Worm (Caenorhabditis elegans): ENCODE results near the gene C04B4.1.

C04B4.1 gene

ce11 chrX:12328676-12329075 lies 48.1 kb downstream of the C04B4.1 start, which contains the start of gene srd-45:
Gene srd-45, plus strand, starts transcription at chrX:12328976.
- TF ChIP-seq peb-1 (tag; optimal IDR thresholded peaks at IDR 0.05) (no peak), sma-9 (GFP tag; optimal IDR thresholded peaks at IDR 0.05) (no peak), sma-9 (tag; optimal IDR thresholded peaks at IDR 0.05) (no peak), ztf-11 (tag; optimal IDR thresholded peaks at IDR 0.05) (no peak), ceh-16 (tag; optimal IDR thresholded peaks at IDR 0.05) (no peak), mab-5 (tag; optimal IDR thresholded peaks at IDR 0.05) (no peak), nhr-21 (tag; optimal IDR thresholded peaks at IDR 0.05) (no peak), zag-1 (tag; optimal IDR thresholded peaks at IDR 0.05) (no peak), skn-1 (tag; optimal IDR thresholded peaks at IDR 0.05) (no peak)

DNA sequence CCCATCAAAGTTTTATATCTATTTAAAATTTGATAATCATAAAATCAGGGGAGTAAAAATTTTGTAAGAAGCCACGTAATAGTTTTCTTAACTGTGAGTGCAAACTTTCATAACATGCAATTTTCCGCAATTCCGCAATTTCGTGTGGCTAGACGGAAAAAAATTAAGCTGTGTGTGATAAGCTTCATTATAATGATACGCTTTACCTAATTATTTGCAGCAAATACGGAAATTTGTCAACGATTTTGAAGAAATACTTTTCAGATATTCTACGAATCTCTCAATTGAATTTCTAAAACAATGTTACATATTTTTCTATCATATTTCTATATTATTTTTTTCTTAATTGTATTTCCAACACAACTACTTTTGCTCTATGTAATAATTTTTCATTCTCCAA lies 51.2 kb downstream of the C04B4.1 start, which contains the start of gene srd-46:
srd-46 (plus strand) TSS at position 301 of the 400 bp plus-strand sequence.
- TF ChIP-seq nhr-237 (tag; optimal IDR thresholded peaks at IDR 0.05): no peak
- TF ChIP-seq crh-2 (tag; optimal IDR thresholded peaks at IDR 0.05): no peak
- no peak for TF ChIP-seq ceh-16 (tag; optimal IDR thresholded peaks at IDR 0.05)
- no peak for TF ChIP-seq nhr-12 (tag; optimal IDR thresholded peaks at IDR 0.05)
- no peak for TF ChIP-seq fos-1 (tag; optimal IDR thresholded peaks at IDR 0.05)
- TF ChIP-seq unc-62 (GFP tag; optimal IDR thresholded peaks at IDR 0.05): no peak
- no peak for TF ChIP-seq mbf-1 (tag; optimal IDR thresholded peaks at IDR 0.05)
- no peak for TF ChIP-seq skn-1 (tag; optimal IDR thresholded peaks at IDR 0.05)
- TF ChIP-seq elt-1 (tag; optimal IDR thresholded peaks at IDR 0.05): no peak
- no peak for TF ChIP-seq mab-5 (tag; optimal IDR thresholded peaks at IDR 0.05)
- TF ChIP-seq lin-39 (tag; optimal IDR thresholded peaks at IDR 0.05): no peak
- TF ChIP-seq F13H6.1 (tag; optimal IDR thresholded peaks at IDR 0.05): no peak
- TF ChIP-seq blmp-1 (tag; optimal IDR thresholded peaks at IDR 0.05; ENCODE audit: insufficient read depth): no peak
- no peak for TF ChIP-seq unc-39 (tag; optimal IDR thresholded peaks at IDR 0.05)
- TF ChIP-seq alr-1 (tag; optimal IDR thresholded peaks at IDR 0.05): no peak
- no peak for TF ChIP-seq R02D3.7 (tag; optimal IDR thresholded peaks at IDR 0.05)
- TF ChIP-seq ztf-4 (tag; optimal IDR thresholded peaks at IDR 0.05): no peak
- no peak for TF ChIP-seq nhr-6 (tag; optimal IDR thresholded peaks at IDR 0.05)

All from whole organism, L2 larva.